Fruit fly (Drosophila melanogaster) Kc167 (cell line): ENCODE data around the gene Atat.

Experiments used
- Myc ChIP-seq: fragments of >200 bp; optimal IDR thresholded peaks from 2 replicates; lab custom pipeline; 2017; ENCODE audit warnings: missing external identifiers
- Sin3A ChIP-seq: fragments of >200 bp; optimal IDR thresholded peaks from 2 replicates; lab custom pipeline; 2018; ENCODE audit warnings: missing external identifiers
- h ChIP-seq: fragments of >200 bp; optimal IDR thresholded peaks from 3 replicates; lab custom pipeline; 2018; ENCODE audit warnings: missing external identifiers
- insv ChIP-seq: fragments of >200 bp; optimal IDR thresholded peaks from 3 replicates; lab custom pipeline; 2018; ENCODE audit warnings: missing external identifiers
- psq ChIP-seq: fragments of >200 bp; optimal IDR thresholded peaks from 2 replicates; lab custom pipeline; 2017; ENCODE audit warnings: missing external identifiers
- ttk ChIP-seq: sonication (Bioruptor generic); optimal IDR thresholded peaks from 2 replicates; lab custom pipeline; 2017; ENCODE audit warnings: missing external identifiers

Atat gene

DNA sequence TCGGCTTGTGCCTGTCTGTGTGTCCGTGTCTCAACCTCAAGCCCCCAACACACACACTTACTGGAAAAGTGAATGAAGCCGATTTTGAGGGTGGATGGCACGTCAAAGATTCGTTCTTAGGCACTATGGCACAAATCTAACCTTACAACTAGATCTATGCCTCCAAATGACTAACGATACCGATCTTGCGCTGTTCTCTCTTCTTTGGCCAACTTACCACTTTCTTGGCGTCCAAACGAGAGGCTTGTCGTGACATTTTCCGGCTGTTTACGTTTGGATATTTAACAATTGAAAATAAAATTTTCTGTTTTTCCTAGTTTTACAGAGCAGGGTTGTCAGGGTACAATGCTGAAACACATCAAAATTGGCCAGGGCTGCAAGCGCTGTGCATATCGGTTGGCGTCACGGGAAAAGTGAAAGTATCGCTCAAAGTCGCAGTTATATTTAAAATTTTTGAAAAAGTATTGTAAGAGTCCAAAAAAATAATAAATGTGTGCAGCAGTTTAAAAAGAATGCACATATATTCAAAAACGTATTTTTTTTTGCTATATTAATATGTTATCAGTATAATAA, 15.4 kb upstream of the Atat start, which contains the start of the genes Bet3 and Nf-YA:
Gene Bet3, minus strand, starts transcription at position 361 of the 573 bp plus-strand sequence.
Gene Nf-YA, minus strand, starts transcription at position 361 of the 573 bp plus-strand sequence.
- TF ChIP-seq insv (lab: Kevin White, UChicago) (no peak), ttk (lab: Kevin White, UChicago) (no peak), Myc (lab: Kevin White, UChicago) (no peak), h (no peak), psq (no peak), Sin3A (no peak)

DNA sequence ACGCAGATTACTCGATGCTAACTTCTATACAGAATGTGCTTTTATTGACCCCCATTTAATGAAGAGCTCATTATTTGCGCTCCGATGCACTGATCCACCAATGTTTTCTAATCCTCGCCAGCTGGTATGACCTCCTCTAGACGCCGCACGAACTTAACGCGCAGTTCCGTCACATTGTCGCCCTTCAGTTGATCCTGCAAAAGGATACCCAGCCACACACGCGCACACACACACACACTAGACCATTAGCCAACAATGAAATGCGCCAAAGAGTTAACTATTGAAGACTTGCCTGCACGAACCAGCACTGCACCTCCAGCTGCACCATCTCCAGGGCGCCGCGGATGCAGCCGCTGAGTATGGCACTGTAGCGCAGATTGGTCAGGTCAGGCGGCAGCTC, 12.3 kb upstream of the Atat start:
- TF ChIP-seq h (no peak), insv (lab: Kevin White, UChicago) (no peak), Sin3A (no peak), ttk (lab: Kevin White, UChicago) (no peak), Myc (lab: Kevin White, UChicago) (no peak), psq (no peak)

- TF ChIP-seq Sin3A (no peak), psq (no peak)
Measured at dm6 chr3L:9435831-9436230, 9.3 kb upstream of the Atat start.

dm6 chr3L:9435315-9435714, 8.8 kb upstream of the Atat start, which contains the start of gene CG42526:
CG42526 (minus strand) TSS chr3L:9435399.
- TF ChIP-seq Sin3A (no peak), h (no peak), ttk (lab: Kevin White, UChicago) (no peak), Myc (lab: Kevin White, UChicago) (no peak), insv (lab: Kevin White, UChicago) (no peak), psq (no peak)

DNA sequence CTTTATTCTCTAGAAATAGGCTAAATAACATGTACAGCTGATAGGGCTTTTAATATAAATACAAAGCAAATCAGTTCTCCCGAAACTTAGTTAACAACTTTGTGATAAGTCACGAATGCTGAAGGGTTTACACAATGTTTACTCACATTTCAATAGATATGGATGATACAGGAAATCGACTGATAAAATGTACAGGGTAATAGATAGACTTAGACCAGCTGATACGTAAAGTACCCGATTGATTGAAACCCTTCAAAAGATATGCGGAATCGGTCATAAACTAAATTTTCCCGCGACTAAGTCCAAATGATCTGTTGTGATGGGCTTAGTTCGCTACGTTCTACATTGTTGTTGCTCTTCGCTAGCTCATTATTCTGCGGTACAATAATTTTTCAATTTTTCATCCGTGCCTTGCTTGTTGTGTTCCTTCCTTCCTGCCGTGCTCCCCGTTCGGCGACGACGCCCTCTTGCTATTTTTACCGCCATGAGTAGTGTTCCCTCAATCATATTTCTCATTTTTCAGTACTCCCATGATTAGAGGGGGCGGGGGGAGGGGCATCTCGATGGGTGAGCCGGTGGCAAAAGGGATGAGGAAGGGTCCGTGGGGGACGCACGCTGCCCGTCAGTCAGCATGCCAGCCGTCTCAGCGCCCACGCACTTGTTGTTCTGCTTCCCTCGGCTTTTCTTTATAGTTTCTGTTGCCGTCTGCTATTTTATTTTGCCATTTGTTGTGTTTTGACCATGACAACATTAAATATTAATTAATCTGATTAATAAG, 6.4 kb upstream of the Atat start:
- TF ChIP-seq Myc (lab: Kevin White, UChicago), result no peak
- TF ChIP-seq ttk (lab: Kevin White, UChicago), result no peak
- TF ChIP-seq insv (lab: Kevin White, UChicago), result no peak
- TF ChIP-seq Sin3A, result no peak
- TF ChIP-seq h, result no peak
- no peak for TF ChIP-seq psq

DNA sequence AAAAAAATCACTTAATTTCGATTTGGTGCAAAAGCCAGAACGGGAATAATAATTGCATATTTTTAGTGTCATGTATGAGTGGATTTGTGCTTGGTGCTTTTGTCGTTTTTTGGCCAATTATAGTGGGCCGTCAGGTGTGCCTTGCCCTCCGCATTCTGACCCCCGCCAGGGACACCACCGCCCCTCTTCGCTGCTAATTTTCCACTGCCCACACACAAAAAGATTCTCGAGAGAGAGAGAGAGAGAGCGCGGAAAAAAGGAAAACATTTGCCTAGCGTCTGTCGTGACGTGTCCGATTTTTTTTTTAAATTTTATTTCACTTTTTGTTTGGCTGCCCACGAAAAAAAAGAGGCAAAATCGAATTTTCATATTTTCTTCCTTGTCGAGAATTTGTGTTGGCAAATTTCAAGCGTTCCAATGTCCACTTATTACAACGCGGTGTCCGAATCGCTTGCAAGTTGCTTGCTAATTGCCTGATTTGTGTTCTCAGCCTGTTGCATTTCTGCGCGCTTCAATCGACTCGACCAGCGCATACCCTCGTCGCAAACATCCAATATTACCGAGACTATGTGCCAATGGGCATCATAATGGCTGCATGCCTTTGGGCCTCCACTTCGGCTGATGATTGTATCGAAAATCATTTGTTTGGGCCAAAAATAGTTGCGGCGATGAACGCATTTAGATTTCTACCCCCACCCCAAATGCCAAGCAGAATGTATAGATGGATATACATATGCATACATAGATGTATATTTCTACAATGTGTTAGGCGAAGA, 5.5 kb upstream of the Atat start:
- TF ChIP-seq Myc (lab: Kevin White, UChicago), result no peak
- no peak for TF ChIP-seq h
- no peak for TF ChIP-seq insv (lab: Kevin White, UChicago)
- no peak for TF ChIP-seq ttk (lab: Kevin White, UChicago)
- no peak for TF ChIP-seq Sin3A
- no peak for TF ChIP-seq psq

DNA sequence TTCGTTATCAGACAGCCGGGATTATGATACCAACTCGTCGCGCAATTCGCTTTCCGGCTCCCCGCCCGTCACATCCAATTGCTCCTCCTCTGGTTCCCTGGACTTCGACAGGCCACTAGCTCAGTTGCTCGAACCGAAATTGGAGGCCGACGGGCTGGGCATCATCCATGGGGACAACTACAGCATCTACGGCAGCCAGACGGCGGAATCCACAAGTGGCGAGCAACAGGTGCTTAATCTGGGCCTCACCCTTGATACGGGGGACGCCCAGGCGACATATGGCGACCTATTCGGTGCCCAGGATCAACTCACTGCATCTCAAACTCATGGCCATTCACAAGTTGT, 4.0 kb upstream of the Atat start:
- TF ChIP-seq Sin3A, result no peak
- no peak for TF ChIP-seq Myc (lab: Kevin White, UChicago)
- TF ChIP-seq h, result no peak
- TF ChIP-seq insv (lab: Kevin White, UChicago), result no peak
- TF ChIP-seq psq, result no peak
- no peak for TF ChIP-seq ttk (lab: Kevin White, UChicago)

DNA sequence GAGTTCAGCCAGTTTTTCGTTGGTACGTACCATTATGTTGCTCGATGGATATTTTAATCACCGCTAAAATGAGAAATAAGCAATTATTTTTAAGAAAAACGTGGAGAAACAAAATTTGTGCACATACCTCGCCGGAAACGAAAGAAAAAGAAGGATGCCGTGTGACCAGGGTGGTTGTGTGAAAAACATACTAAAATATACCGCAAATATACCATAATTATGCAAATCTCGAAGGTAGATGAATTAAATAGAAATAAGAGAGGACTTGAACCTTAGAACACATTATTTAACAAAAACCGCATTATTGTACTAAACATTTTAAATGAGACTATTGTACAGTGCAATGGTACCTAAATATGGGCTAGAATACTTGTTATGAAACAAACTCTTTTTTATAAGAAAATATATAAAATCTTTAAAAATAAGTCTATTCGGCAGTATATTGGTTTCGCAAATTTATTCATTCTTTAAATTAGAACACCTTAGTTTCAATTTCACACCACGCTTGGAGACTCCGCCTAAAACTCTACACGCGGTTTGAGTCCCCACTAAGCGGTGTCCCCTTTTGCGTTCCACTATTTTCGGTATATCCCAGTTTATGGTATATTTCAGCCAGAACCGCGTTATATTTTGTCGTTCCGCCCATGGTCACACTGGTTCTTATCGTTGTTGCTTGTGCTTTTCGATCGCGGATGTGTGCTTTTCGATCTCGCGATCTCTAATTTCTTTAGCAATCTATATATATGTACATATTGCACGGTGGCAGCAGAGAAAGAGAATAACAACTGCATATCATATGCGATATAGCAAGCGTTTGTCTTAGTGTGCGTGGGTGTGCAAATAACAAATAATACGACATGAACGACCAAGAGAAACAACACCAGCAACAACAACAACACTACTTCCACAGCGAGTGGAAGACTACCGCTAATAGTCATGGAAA, 3.4 kb upstream of the Atat start, which contains the start of the genes RpS17 and MTF-1:
Gene RpS17, minus strand, starts transcription at position 157 of the 943 bp plus-strand sequence.
Gene MTF-1, plus strand, starts transcription at position 648 of the 943 bp plus-strand sequence.
- TF ChIP-seq Myc (lab: Kevin White, UChicago) (no peak), h (no peak), ttk (lab: Kevin White, UChicago) (no peak), psq (no peak), insv (lab: Kevin White, UChicago) (no peak), Sin3A (no peak)

- TF ChIP-seq Sin3A, result no peak
- no peak for TF ChIP-seq psq
- no peak for TF ChIP-seq h
- TF ChIP-seq insv (lab: Kevin White, UChicago), result no peak
- TF ChIP-seq Myc (lab: Kevin White, UChicago), result no peak
- no peak for TF ChIP-seq ttk (lab: Kevin White, UChicago)
Measured at dm6 chr3L:9425838-9426237, 720 bp downstream of the Atat start.

- TF ChIP-seq insv (lab: Kevin White, UChicago), result no peak
- TF ChIP-seq Myc (lab: Kevin White, UChicago), result no peak
- no peak for TF ChIP-seq Sin3A
- TF ChIP-seq psq, result no peak
- TF ChIP-seq h, result no peak
- no peak for TF ChIP-seq ttk (lab: Kevin White, UChicago)
Measured at dm6 chr3L:9424528-9424911, 2.0 kb downstream of the Atat start.

- TF ChIP-seq ttk (lab: Kevin White, UChicago) (no peak), insv (lab: Kevin White, UChicago) (no peak), h (no peak), Myc (lab: Kevin White, UChicago) (no peak)
Measured at dm6 chr3L:9423757-9424527, 2.6 kb downstream of the Atat start.
